Worm (Caenorhabditis elegans) whole organism, L2 larva: ENCODE measurements around the gene str-129.

Experiments used
- R02D3.7 ChIP-seq: fragments of 150-350 bp; optimal IDR thresholded peaks from 2 replicates; lab custom pipeline; 2014; ENCODE audit warnings: missing biosample characterization, missing genetic modification characterization
- elt-3 ChIP-seq: sonication (generic microtip); optimal IDR thresholded peaks from 2 replicates; lab custom pipeline; 2017; ENCODE audit warnings: missing biosample characterization, missing genetic modification characterization
- lin-11 ChIP-seq: fragments of 150-350 bp; sonication (generic microtip); optimal IDR thresholded peaks from 2 replicates; lab custom pipeline; 2014; ENCODE audit warnings: missing biosample characterization, missing genetic modification characterization, inconsistent platforms, mixed read lengths
- lsy-2 ChIP-seq, 2 experiments: fragments of 150-350 bp in 1 of 2; sonication (generic microtip) in 1 of 2; optimal IDR thresholded peaks; 2 replicates each; lab custom pipeline; 2014 to 2017; ENCODE audit warnings: missing biosample characterization in 2 of 2, missing genetic modification characterization in 2 of 2
- mdl-1 ChIP-seq, 2 experiments: fragments of 150-350 bp in 1 of 2; sonication (generic microtip) in 1 of 2; optimal IDR thresholded peaks; 2 replicates each; lab custom pipeline; 2017; ENCODE audit warnings: missing biosample characterization in 2 of 2, missing genetic modification characterization in 2 of 2
- nhr-11 ChIP-seq: fragments of 150-350 bp; optimal IDR thresholded peaks from 2 replicates; lab custom pipeline; 2014; ENCODE audit warnings: missing biosample characterization, missing genetic modification characterization
- nhr-25 ChIP-seq: fragments of 150-350 bp; sonication (generic microtip); optimal IDR thresholded peaks from 3 replicates; lab custom pipeline; 2014; ENCODE audit warnings: missing biosample characterization, missing genetic modification characterization
- nhr-6 ChIP-seq: fragments of 150-350 bp; optimal IDR thresholded peaks from 2 replicates; lab custom pipeline; 2014; ENCODE audit warnings: missing biosample characterization, missing genetic modification characterization
- sma-9 ChIP-seq, 2 experiments: fragments of 150-350 bp in 1 of 2; sonication (generic microtip) in 1 of 2; optimal IDR thresholded peaks; 2 replicates each; lab custom pipeline; 2014 to 2016; ENCODE audit warnings: missing genetic modification characterization in 2 of 2, mild to moderate bottlenecking in 1 of 2, missing biosample characterization in 1 of 2, missing compliant biosample characterization in 1 of 2, missing genetic modification reagents in 1 of 2, moderate library complexity in 1 of 2
- unc-62 ChIP-seq: fragments of 150-350 bp; optimal IDR thresholded peaks from 2 replicates; lab custom pipeline; 2014; ENCODE audit warnings: missing biosample characterization, missing genetic modification reagents, missing genetic modification characterization
- ztf-1 ChIP-seq: fragments of 200-800 bp; sonication (Bioruptor generic); conservative IDR thresholded peaks from 2 replicates; pipeline ENCODE4 v1.3.6; 2022; ENCODE audit warnings: missing genetic modification characterization, missing compliant biosample characterization

DNA sequence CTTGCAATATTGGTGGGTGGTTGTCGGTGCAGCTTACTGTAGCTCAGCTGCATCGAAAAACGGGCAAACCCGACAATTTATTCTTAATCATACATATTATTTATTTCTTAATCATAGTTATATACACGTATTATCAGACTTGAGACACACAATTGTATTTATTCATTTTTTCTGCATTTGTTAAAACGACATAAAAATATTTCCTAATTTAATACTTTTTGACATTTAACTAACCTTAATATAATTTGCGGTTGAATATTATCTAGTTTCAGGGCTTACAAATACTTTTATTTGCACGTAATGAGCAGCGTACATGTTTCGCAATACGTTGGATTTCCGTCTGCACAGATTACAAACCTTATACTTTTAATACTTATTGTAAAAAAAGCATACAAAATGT, 33.9 kb downstream of the str-129 start, which contains the start of gene str-138:
- TF ChIP-seq R02D3.7 (tag; lab: Kevin White, UChicago) (no peak), nhr-25 (tag; lab: Kevin White, UChicago) (no peak), nhr-11 (tag; lab: Kevin White, UChicago) (no peak), lsy-2 (tag; optimal IDR thresholded peaks at IDR 0.05; lab: Kevin White, UChicago) (no peak), unc-62 (GFP tag; lab: Kevin White, UChicago) (no peak), lin-11 (no peak), sma-9 (GFP tag; optimal IDR thresholded peaks at IDR 0.05; lab: Kevin White, UChicago) (no peak), sma-9 (tag; optimal IDR thresholded peaks at IDR 0.05; lab: Kevin White, UChicago) (no peak), nhr-6 (tag; lab: Kevin White, UChicago) (no peak), ztf-1 (GFP tag; lab: Robert Waterston, UW) (no peak), elt-3 (tag; lab: Kevin White, UChicago) (no peak), mdl-1 (tag; optimal IDR thresholded peaks at IDR 0.05; lab: Kevin White, UChicago) (no peak)
